Worm (Caenorhabditis elegans) whole organism, early embryonic: ENCODE results near the gene Y37H2A.14.

ENCODE experiments used
- B0310.2 ChIP-seq: sonication (generic microtip); optimal IDR thresholded peaks from 2 replicates; lab custom pipeline; 2016; ENCODE audit warnings: mild to moderate bottlenecking, missing genetic modification characterization, missing compliant biosample characterization
- ama-1 ChIP-seq: fragments of 150-350 bp; optimal IDR thresholded peaks from 2 replicates; lab custom pipeline; 2014
- ceh-13 ChIP-seq: fragments of 200-800 bp; sonication (Bioruptor generic); optimal IDR thresholded peaks from 2 replicates; lab custom pipeline; 2018; ENCODE audit warnings: mild to moderate bottlenecking, missing genetic modification characterization, missing compliant biosample characterization
- flt-1 ChIP-seq: fragments of 200-800 bp; sonication (Bioruptor generic); IDR thresholded peaks from 2 replicates; pipeline ENCODE4 v1.3.6; 2022; ENCODE audit warnings: missing genetic modification characterization, missing compliant biosample characterization
- hmbx-1 ChIP-seq: sonication (generic microtip); optimal IDR thresholded peaks from 2 replicates; lab custom pipeline; 2016; ENCODE audit warnings: mild to moderate bottlenecking, missing genetic modification characterization, missing compliant biosample characterization
- pes-1 ChIP-seq: fragments of 200-800 bp; sonication (Bioruptor generic); IDR thresholded peaks from 2 replicates; pipeline ENCODE4 v1.3.6; 2022; ENCODE audit warnings: missing genetic modification reagents, missing genetic modification characterization, missing compliant biosample characterization
- scrt-1 ChIP-seq: fragments of 200-800 bp; sonication (Bioruptor generic); IDR thresholded peaks from 2 replicates; pipeline ENCODE4 v1.3.6; 2022; ENCODE audit warnings: missing genetic modification characterization, missing compliant biosample characterization
- tbx-11 ChIP-seq: fragments of 200-800 bp; sonication (Bioruptor generic); IDR thresholded peaks from 2 replicates; pipeline ENCODE4 v1.3.6; 2022; ENCODE audit warnings: missing genetic modification characterization, missing compliant biosample characterization
- tbx-37 ChIP-seq: fragments of 200-800 bp; sonication (Bioruptor generic); conservative IDR thresholded peaks from 2 replicates; pipeline ENCODE4 v1.3.6; 2022; ENCODE audit warnings: missing genetic modification reagents, missing genetic modification characterization, missing compliant biosample characterization

DNA sequence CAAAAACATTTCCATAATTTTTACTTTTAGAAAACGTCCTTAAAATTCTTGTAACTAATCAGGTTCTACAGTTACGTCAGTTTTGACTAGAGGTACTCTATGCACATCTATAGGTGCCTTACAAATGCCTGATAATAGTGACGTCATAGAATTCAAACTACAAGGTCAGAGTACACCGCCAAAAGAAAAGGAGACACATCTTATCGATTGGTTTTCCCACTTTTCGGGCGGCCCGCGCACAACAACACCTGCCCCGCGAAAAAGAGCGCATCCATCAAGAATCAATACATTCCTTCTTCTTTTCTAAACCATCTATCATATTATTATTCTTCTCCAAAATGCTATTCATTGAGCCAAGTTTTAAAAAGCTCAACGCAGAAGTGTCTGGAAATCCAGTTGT is 36.1 kb downstream of the Y37H2A.14 start, which contains the start of gene C31G12.1:
- TF ChIP-seq scrt-1 (no peak), pes-1 (GFP tag; lab: Robert Waterston, UW) (no peak), flt-1 (GFP tag; lab: Robert Waterston, UW) (no peak), ceh-13 (GFP tag; lab: Kevin White, UChicago) (no peak), ama-1 (lab: Kevin White, UChicago) (no peak), tbx-11 (GFP tag; lab: Robert Waterston, UW) (no peak), hmbx-1 (no peak), B0310.2 (tag; lab: Kevin White, UChicago) (no peak), tbx-37 (GFP tag; lab: Robert Waterston, UW) (no peak)
